Fruit fly (Drosophila melanogaster): ENCODE data around the gene CG34337.

Gene CG34337

dm6 chrX:7451909-7452308 is 34.9 kb downstream of the CG34337 start, which contains the start of gene CG11368:
CG11368 (plus strand) TSS chrX:7452209.
- TF ChIP-seq CG4496 (GFP tag; IDR thresholded peaks at IDR 0.05) (no peak), D1 (tag; optimal IDR thresholded peaks at IDR 0.05) (no peak), CG8301 (tag; optimal IDR thresholded peaks at IDR 0.05) (no peak), Ets98B (GFP tag; IDR thresholded peaks at IDR 0.05) (no peak), CG8159 (tag; optimal IDR thresholded peaks at IDR 0.05) (no peak), rn (GFP tag; IDR thresholded peaks at IDR 0.05) (no peak), fd96Ca (GFP tag; IDR thresholded peaks at IDR 0.05) (no peak), gl (tag; optimal IDR thresholded peaks at IDR 0.05) (no peak), CG15710 (tag; optimal IDR thresholded peaks at IDR 0.05) (no peak), Snoo (tag; optimal IDR thresholded peaks at IDR 0.05) (no peak), Pif1A (GFP tag; optimal IDR thresholded peaks at IDR 0.05) (no peak), Pif1B (GFP tag; optimal IDR thresholded peaks at IDR 0.05) (no peak), EcR (GFP tag; optimal IDR thresholded peaks at IDR 0.05) (no peak), CG17806 (tag; optimal IDR thresholded peaks at IDR 0.05) (no peak), CG14655 (GFP tag; optimal IDR thresholded peaks at IDR 0.05) (no peak), CG10348 (GFP tag; IDR thresholded peaks at IDR 0.05) (no peak), CG32121 (GFP tag; IDR thresholded peaks at IDR 0.05) (no peak), CG9948 (tag; optimal IDR thresholded peaks at IDR 0.05) (no peak), CG12605 (GFP tag; IDR thresholded peaks at IDR 0.05) (no peak)

dm6 chrX:7453236-7453635 is 36.2 kb downstream of the CG34337 start, which contains the start of gene CG43198:
CG43198 (minus strand) TSS chrX:7453336.
- TF ChIP-seq Snoo (tag; optimal IDR thresholded peaks at IDR 0.05) (no peak), CG15710 (tag; optimal IDR thresholded peaks at IDR 0.05) (no peak), CG34367 (tag; optimal IDR thresholded peaks at IDR 0.05) (no peak), Ets98B (GFP tag; IDR thresholded peaks at IDR 0.05) (no peak), CG14655 (GFP tag; optimal IDR thresholded peaks at IDR 0.05) (no peak), CG17806 (tag; optimal IDR thresholded peaks at IDR 0.05) (no peak), CG32121 (GFP tag; IDR thresholded peaks at IDR 0.05) (no peak), Pif1B (GFP tag; optimal IDR thresholded peaks at IDR 0.05) (no peak), fd96Ca (GFP tag; IDR thresholded peaks at IDR 0.05) (no peak), CG8159 (tag; optimal IDR thresholded peaks at IDR 0.05) (no peak), rn (GFP tag; IDR thresholded peaks at IDR 0.05) (no peak), CG10348 (GFP tag; IDR thresholded peaks at IDR 0.05) (no peak), CG9948 (tag; optimal IDR thresholded peaks at IDR 0.05) (no peak), CG8301 (tag; optimal IDR thresholded peaks at IDR 0.05) (no peak), EcR (GFP tag; optimal IDR thresholded peaks at IDR 0.05) (no peak), D1 (tag; optimal IDR thresholded peaks at IDR 0.05) (no peak), gl (tag; optimal IDR thresholded peaks at IDR 0.05) (no peak), CG12605 (GFP tag; IDR thresholded peaks at IDR 0.05) (no peak)

dm6 chrX:7462089-7462488 is 45.0 kb downstream of the CG34337 start:
- TF ChIP-seq Pif1A (GFP tag; optimal IDR thresholded peaks at IDR 0.05), result no peak
- no peak for TF ChIP-seq fd96Ca (GFP tag; IDR thresholded peaks at IDR 0.05)

- TF ChIP-seq CG15710 (tag; optimal IDR thresholded peaks at IDR 0.05) (no peak), CG13204 (GFP tag; optimal IDR thresholded peaks at IDR 0.05) (no peak), CG12605 (GFP tag; IDR thresholded peaks at IDR 0.05) (no peak), CG14655 (GFP tag; optimal IDR thresholded peaks at IDR 0.05) (no peak), CG32121 (GFP tag; IDR thresholded peaks at IDR 0.05) (no peak), rn (GFP tag; IDR thresholded peaks at IDR 0.05) (no peak), CG34367 (tag; optimal IDR thresholded peaks at IDR 0.05) (no peak)
These were observed 49.3 kb downstream of the CG34337 start for dm6 chrX:7466328-7466727.

Measured in whole organism, pupa.